Worm (Caenorhabditis elegans): ENCODE measurements around the gene ugt-33.

Gene ugt-33

ce11 chrV:10478097-10478828 lies 14.9 kb upstream of the ugt-33 start, which contains the start of the genes crp-1 and Y32F6B.9:
Gene crp-1, plus strand, starts transcription at chrV:10478564.
Gene Y32F6B.9, plus strand, starts transcription at chrV:10478699.
- TF ChIP-seq mdl-1 (tag; optimal IDR thresholded peaks at IDR 0.05) (peak in 1 of 2 experiments; percentile 17), dmd-6 (GFP tag; IDR thresholded peaks at IDR 0.05) (peak; percentile 41; the same call in 1 of the 2 replicates), nhr-11 (tag; optimal IDR thresholded peaks at IDR 0.05) (no peak), R02D3.7 (tag; optimal IDR thresholded peaks at IDR 0.05) (no peak), nhr-102 (tag; optimal IDR thresholded peaks at IDR 0.05) (no peak), cey-2 (tag; optimal IDR thresholded peaks at IDR 0.05; ENCODE audit: borderline replicate concordance, insufficient read depth) (no peak), pqm-1 (tag; optimal IDR thresholded peaks at IDR 0.05) (peak; percentile 60), nhr-28 (tag; optimal IDR thresholded peaks at IDR 0.05) (peak; percentile 40), daf-16 (GFP tag; optimal IDR thresholded peaks at IDR 0.05) (no peak), daf-16 (tag; optimal IDR thresholded peaks at IDR 0.05) (peak; percentile 44), madf-5 (GFP tag; IDR thresholded peaks at IDR 0.05) (no peak), zip-11 (GFP tag; IDR thresholded peaks at IDR 0.05) (no peak), ztf-7 (tag; optimal IDR thresholded peaks at IDR 0.05) (no peak), hlh-11 (tag; optimal IDR thresholded peaks at IDR 0.05) (peak; percentile 54), aha-1 (tag) (peak; percentile 95), unc-62 (GFP tag; optimal IDR thresholded peaks at IDR 0.05 in 1 of 2) (peak in 1 of 2 experiments; percentile 23), unc-62 (tag; optimal IDR thresholded peaks at IDR 0.05) (no peak), hlh-30 (tag; optimal IDR thresholded peaks at IDR 0.05; ENCODE audit: insufficient read depth) (peak; percentile 49), fos-1 (tag; optimal IDR thresholded peaks at IDR 0.05) (no peak), hif-1 (tag; optimal IDR thresholded peaks at IDR 0.05) (peak in 1 of 2 experiments; percentile 13)

- TF ChIP-seq attf-4 (tag; optimal IDR thresholded peaks at IDR 0.05) (no peak), nhr-77 (tag; optimal IDR thresholded peaks at IDR 0.05) (peak; percentile 40), daf-19 (GFP tag; conservative IDR thresholded peaks at IDR 0.05) (no peak), nhr-10 (tag; optimal IDR thresholded peaks at IDR 0.05) (no peak), zfp-3 (GFP tag; conservative IDR thresholded peaks at IDR 0.05) (no peak), mdt-29 (GFP tag; IDR thresholded peaks at IDR 0.05) (no peak), Y48G9A.11 (GFP tag; IDR thresholded peaks at IDR 0.05) (no peak), snpc-4 (tag; optimal IDR thresholded peaks at IDR 0.05) (no peak), ctbp-1 (GFP tag; IDR thresholded peaks at IDR 0.05) (no peak), nhr-76 (tag; optimal IDR thresholded peaks at IDR 0.05) (no peak), hlh-30 (tag; optimal IDR thresholded peaks at IDR 0.05; ENCODE audit: insufficient read depth) (no peak), spr-1 (tag; optimal IDR thresholded peaks at IDR 0.05) (no peak), nhr-48 (tag; optimal IDR thresholded peaks at IDR 0.05) (peak; percentile 2), pqm-1 (tag; optimal IDR thresholded peaks at IDR 0.05) (peak; percentile 91), php-3 (GFP tag; IDR thresholded peaks at IDR 0.05) (peak; percentile 81), dmd-6 (GFP tag; IDR thresholded peaks at IDR 0.05) (peak; percentile 93), lin-1 (GFP tag; IDR thresholded peaks at IDR 0.05) (no peak), nhr-25 (tag; optimal IDR thresholded peaks at IDR 0.05; ENCODE audit: borderline replicate concordance, insufficient read depth) (no peak), dve-1 (tag; optimal IDR thresholded peaks at IDR 0.05; ENCODE audit: insufficient read depth) (peak; percentile 55), hlh-11 (tag; optimal IDR thresholded peaks at IDR 0.05) (peak; percentile 53), ceh-62 (tag; optimal IDR thresholded peaks at IDR 0.05) (no peak), lin-38 (GFP tag; IDR thresholded peaks at IDR 0.05) (no peak), nhr-102 (tag; optimal IDR thresholded peaks at IDR 0.05) (peak; percentile 19), nhr-28 (tag; optimal IDR thresholded peaks at IDR 0.05) (peak; percentile 79), tra-1 (GFP tag; IDR thresholded peaks at IDR 0.05) (0 out of 2 replicates have a peak, but pooled peaks have one; percentile 26), daf-16 (GFP tag; optimal IDR thresholded peaks at IDR 0.05) (no peak), daf-16 (tag; optimal IDR thresholded peaks at IDR 0.05) (peak; percentile 73), pha-4 (GFP tag; IDR thresholded peaks at IDR 0.05) (peak; percentile 23; the same call in 1 of the 2 replicates), pha-4 (tag; optimal IDR thresholded peaks at IDR 0.05) (no peak), nhr-11 (tag; optimal IDR thresholded peaks at IDR 0.05) (no peak)
These were observed 9.2 kb upstream of the ugt-33 start for ce11 chrV:10483995-10484394.

Measured in whole organism, L4 larva.